Fruit fly (Drosophila melanogaster): ENCODE data around the gene CG43232.

Gene CG43232

dm6 chr2L:6948540-6948942 is 16.6 kb downstream of the CG43232 start, which contains the start of gene ihog (continued):
- peak; percentile 32 for TF ChIP-seq CG12391 (tag; optimal IDR thresholded peaks at IDR 0.05)
- TF ChIP-seq CG2116 (GFP tag; optimal IDR thresholded peaks at IDR 0.05) = peak; percentile 2
- TF ChIP-seq ems (GFP tag; optimal IDR thresholded peaks at IDR 0.05) = no peak
- no peak for TF ChIP-seq pan (optimal IDR thresholded peaks at IDR 0.05)
- no peak for TF ChIP-seq pan (GFP tag; optimal IDR thresholded peaks at IDR 0.05 in 1 of 2, IDR thresholded peaks at IDR 0.05 in 1 of 2)
- TF ChIP-seq CG3838 (GFP tag; optimal IDR thresholded peaks at IDR 0.05) = no peak
- TF ChIP-seq CG7963 (GFP tag; IDR thresholded peaks at IDR 0.05; ENCODE audit: partially characterized antibody) = peak; percentile 51; the same call in 1 of the 3 replicates
- no peak for TF ChIP-seq CG11695 (GFP tag; IDR thresholded peaks at IDR 0.05)
- TF ChIP-seq CG11560 (tag; IDR thresholded peaks at IDR 0.05) = no peak
- peak; percentile 16 for TF ChIP-seq CG14710 (tag; optimal IDR thresholded peaks at IDR 0.05)
- no peak for TF ChIP-seq C15 (GFP tag; IDR thresholded peaks at IDR 0.05)
- TF ChIP-seq HLHmδ (GFP tag; optimal IDR thresholded peaks at IDR 0.05) = no peak
- TF ChIP-seq CG3163 (GFP tag; optimal IDR thresholded peaks at IDR 0.05) = no peak
- no peak for TF ChIP-seq CG9932 (GFP tag; IDR thresholded peaks at IDR 0.05)
- TF ChIP-seq BEAF-32 (GFP tag; optimal IDR thresholded peaks at IDR 0.05) = peak; percentile 48
- no peak for TF ChIP-seq CG15073 (GFP tag; optimal IDR thresholded peaks at IDR 0.05)
- TF ChIP-seq hbn (GFP tag; IDR thresholded peaks at IDR 0.05; ENCODE audit: partially characterized antibody) = 0 out of 2 replicates have a peak, but pooled peaks have one; percentile 23
- peak; percentile 24; the same call in 1 of the 3 replicates for TF ChIP-seq CG16813 (GFP tag; IDR thresholded peaks at IDR 0.05; ENCODE audit: partially characterized antibody)
- no peak for TF ChIP-seq Dfd (GFP tag; optimal IDR thresholded peaks at IDR 0.05)
- TF ChIP-seq CG13296 (GFP tag; optimal IDR thresholded peaks at IDR 0.05) = peak; percentile 24
- peak; percentile 87 for TF ChIP-seq CG4707 (GFP tag; optimal IDR thresholded peaks at IDR 0.05)
- no peak for TF ChIP-seq CG7745 (tag; optimal IDR thresholded peaks at IDR 0.05)
- TF ChIP-seq sd (tag; optimal IDR thresholded peaks at IDR 0.05) = no peak
- peak; percentile 36; the same call in 1 of the 2 replicates for TF ChIP-seq E2f2 (GFP tag; IDR thresholded peaks at IDR 0.05)
- TF ChIP-seq Nf-YA (GFP tag; IDR thresholded peaks at IDR 0.05) = no peak
- TF ChIP-seq CG15601 (tag; optimal IDR thresholded peaks at IDR 0.05) = no peak
- no peak for TF ChIP-seq zfh2 (GFP tag; optimal IDR thresholded peaks at IDR 0.05)
- no peak for TF ChIP-seq CoRest (tag; optimal IDR thresholded peaks at IDR 0.05)
- TF ChIP-seq CG17361 (GFP tag; IDR thresholded peaks at IDR 0.05) = 0 out of 3 replicates have a peak, but pooled peaks have one; percentile 27
- no peak for TF ChIP-seq wek (GFP tag; optimal IDR thresholded peaks at IDR 0.05)
- no peak for TF ChIP-seq CG4360 (GFP tag; IDR thresholded peaks at IDR 0.05)
- no peak for TF ChIP-seq CG3281 (GFP tag; optimal IDR thresholded peaks at IDR 0.05)
- TF ChIP-seq trem (tag; optimal IDR thresholded peaks at IDR 0.05) = peak; percentile 32
- peak; percentile 7; the same call in 1 of the 2 replicates for TF ChIP-seq Dref (GFP tag; IDR thresholded peaks at IDR 0.05)
- TF ChIP-seq CG34422 (GFP tag; IDR thresholded peaks at IDR 0.05) = peak; percentile 35; the same call in 1 of the 3 replicates
- peak; percentile 79 for TF ChIP-seq cg (GFP tag; optimal IDR thresholded peaks at IDR 0.05)
- no peak for TF ChIP-seq esg (GFP tag; conservative IDR thresholded peaks at IDR 0.05)
- no peak for TF ChIP-seq CG8281 (tag; optimal IDR thresholded peaks at IDR 0.05)
- no peak for TF ChIP-seq Atf6 (GFP tag; IDR thresholded peaks at IDR 0.05)
- TF ChIP-seq mirr (GFP tag; optimal IDR thresholded peaks at IDR 0.05) = no peak
- no peak for TF ChIP-seq dan (GFP tag; IDR thresholded peaks at IDR 0.05)
- TF ChIP-seq Opbp (GFP tag; IDR thresholded peaks at IDR 0.05; ENCODE audit: partially characterized antibody) = peak; percentile 67
- peak; percentile 45 for TF ChIP-seq CG30020 (tag; optimal IDR thresholded peaks at IDR 0.05)
- TF ChIP-seq disco-r (GFP tag; optimal IDR thresholded peaks at IDR 0.05) = no peak
- TF ChIP-seq sens (GFP tag) = peak; percentile 70
- peak; percentile 4 for TF ChIP-seq CG6254 (GFP tag; optimal IDR thresholded peaks at IDR 0.05)
- TF ChIP-seq onecut (GFP tag; IDR thresholded peaks at IDR 0.05) = no peak
- no peak for TF ChIP-seq Ravus (GFP tag; IDR thresholded peaks at IDR 0.05)
- TF ChIP-seq ap (GFP tag; IDR thresholded peaks at IDR 0.05) = no peak
- TF ChIP-seq CG10959 (GFP tag; IDR thresholded peaks at IDR 0.05) = no peak
- no peak for TF ChIP-seq psq (GFP tag; optimal IDR thresholded peaks at IDR 0.05)
